Fruit fly (Drosophila melanogaster) whole organism, embryonic: ENCODE measurements around the gene TotM.
A peak's percentile ranks its signal among the peaks of the same experiment; 100 is the strongest.

Experiments
- ATbp ChIP-seq: fragments of 200-800 bp; sonication (Bioruptor generic); optimal IDR thresholded peaks from 2 replicates; lab custom pipeline; 2017; ENCODE audit warnings: missing biosample characterization, mild to moderate bottlenecking, missing genetic modification characterization, missing genetic modification reagents
- CG10209 ChIP-seq: fragments of 200-800 bp; sonication (Bioruptor generic); optimal IDR thresholded peaks from 3 replicates; lab custom pipeline; 2017; ENCODE audit warnings: missing biosample characterization, mild to moderate bottlenecking, missing genetic modification characterization, missing genetic modification reagents
- CG10543 ChIP-seq: fragments of 200-800 bp; sonication (Bioruptor generic); optimal IDR thresholded peaks from 3 replicates; lab custom pipeline; 2017; ENCODE audit warnings: missing biosample characterization, mild to moderate bottlenecking, missing genetic modification characterization, moderate library complexity
- CG10654 ChIP-seq: fragments of 200-800 bp; sonication (Bioruptor generic); optimal IDR thresholded peaks from 2 replicates; lab custom pipeline; 2016; ENCODE audit warnings: missing biosample characterization, missing genetic modification characterization
- CG11247 ChIP-seq: fragments of 200-800 bp; sonication (Bioruptor generic); IDR thresholded peaks from 2 replicates; pipeline ENCODE4 v1.3.6; 2022; ENCODE audit warnings: missing biosample characterization, missing genetic modification characterization
- CG12071 ChIP-seq: fragments of 200-800 bp; sonication (Bioruptor generic); optimal IDR thresholded peaks from 3 replicates; lab custom pipeline; 2018; ENCODE audit warnings: missing biosample characterization, mild to moderate bottlenecking, missing genetic modification characterization
- CG12155 ChIP-seq: fragments of 200-800 bp; sonication (Bioruptor generic); optimal IDR thresholded peaks from 3 replicates; lab custom pipeline; 2016; ENCODE audit warnings: missing biosample characterization, missing genetic modification characterization
- CG14710 ChIP-seq: fragments of 200-800 bp; sonication (Bioruptor generic); optimal IDR thresholded peaks from 3 replicates; lab custom pipeline; 2019; ENCODE audit warnings: missing biosample characterization, mild to moderate bottlenecking, missing genetic modification characterization, moderate library complexity
- CG15011 ChIP-seq: fragments of 200-800 bp; sonication (Bioruptor generic); optimal IDR thresholded peaks from 3 replicates; lab custom pipeline; 2018; ENCODE audit warnings: missing biosample characterization, mild to moderate bottlenecking, missing genetic modification characterization
- CG15479 ChIP-seq: fragments of 200-800 bp; sonication (Bioruptor generic); optimal IDR thresholded peaks from 3 replicates; lab custom pipeline; 2019; ENCODE audit warnings: missing biosample characterization, mild to moderate bottlenecking, missing genetic modification characterization, moderate library complexity
- CG1832 ChIP-seq: fragments of 200-800 bp; sonication (Bioruptor generic); optimal IDR thresholded peaks from 2 replicates; lab custom pipeline; 2017; ENCODE audit warnings: missing biosample characterization, mild to moderate bottlenecking, missing genetic modification characterization, inconsistent platforms
- CG32532 ChIP-seq: fragments of 200-800 bp; sonication (Bioruptor generic); IDR thresholded peaks from 2 replicates; pipeline ENCODE4 v1.3.6; 2022; ENCODE audit warnings: missing biosample characterization, missing genetic modification characterization
- CG33213 ChIP-seq: fragments of 200-800 bp; sonication (Bioruptor generic); optimal IDR thresholded peaks from 3 replicates; lab custom pipeline; 2016; ENCODE audit warnings: missing biosample characterization, missing genetic modification characterization
- CG43689 ChIP-seq: fragments of 200-800 bp; sonication (Bioruptor generic); IDR thresholded peaks from 2 replicates; pipeline ENCODE4 v1.3.6; 2022; ENCODE audit warnings: missing biosample characterization, missing genetic modification characterization
- CG4404 ChIP-seq: fragments of 200-800 bp; sonication (Bioruptor generic); IDR thresholded peaks from 2 replicates; pipeline ENCODE4 v1.3.6; 2022; ENCODE audit warnings: missing biosample characterization, missing genetic modification characterization
- CG4424 ChIP-seq: fragments of 200-800 bp; sonication (Bioruptor generic); optimal IDR thresholded peaks from 3 replicates; lab custom pipeline; 2016; ENCODE audit warnings: missing biosample characterization, missing genetic modification characterization
- CG9609 ChIP-seq: fragments of 200-800 bp; sonication (Bioruptor generic); optimal IDR thresholded peaks from 3 replicates; lab custom pipeline; 2016; ENCODE audit warnings: missing biosample characterization, missing genetic modification characterization
- CG9876 ChIP-seq: fragments of 200-800 bp; sonication (Bioruptor generic); optimal IDR thresholded peaks from 2 replicates; lab custom pipeline; 2016; ENCODE audit warnings: missing biosample characterization, missing genetic modification characterization
- Camta ChIP-seq: fragments of 200-800 bp; sonication (Bioruptor generic); optimal IDR thresholded peaks from 2 replicates; lab custom pipeline; 2016; ENCODE audit warnings: missing biosample characterization, missing genetic modification characterization
- Doc2 ChIP-seq: fragments of 200-800 bp; sonication (Bioruptor generic); IDR thresholded peaks from 2 replicates; pipeline ENCODE4 v1.3.6; 2022; ENCODE audit warnings: missing biosample characterization, missing genetic modification characterization
- E2f1 ChIP-seq: fragments of 200-800 bp; sonication (Bioruptor generic); IDR thresholded peaks from 2 replicates; pipeline ENCODE4 v1.3.6; 2022; ENCODE audit warnings: missing biosample characterization, missing genetic modification characterization
- HHEX ChIP-seq: fragments of 200-800 bp; sonication (Bioruptor generic); optimal IDR thresholded peaks from 3 replicates; lab custom pipeline; 2017; ENCODE audit warnings: missing biosample characterization, mild to moderate bottlenecking, missing genetic modification characterization, missing genetic modification reagents
- Hey ChIP-seq: fragments of 200-800 bp; sonication (Bioruptor generic); optimal IDR thresholded peaks from 3 replicates; lab custom pipeline; 2018; ENCODE audit warnings: missing biosample characterization, mild to moderate bottlenecking, missing genetic modification characterization
- Hsf ChIP-seq: fragments of 200-800 bp; sonication (Bioruptor generic); optimal IDR thresholded peaks from 3 replicates; lab custom pipeline; 2016; ENCODE audit warnings: missing biosample characterization, missing genetic modification characterization
- Lpt ChIP-seq: fragments of >200 bp; optimal IDR thresholded peaks from 2 replicates; lab custom pipeline; 2018; ENCODE audit warnings: missing biosample characterization, missing genetic modification characterization
- MBD-R2 ChIP-seq: fragments of 200-800 bp; sonication (Bioruptor generic); IDR thresholded peaks from 2 replicates; pipeline ENCODE4 v1.3.6; 2022; ENCODE audit warnings: missing biosample characterization, missing genetic modification characterization
- Max ChIP-seq: fragments of 200-800 bp; sonication (Bioruptor generic); optimal IDR thresholded peaks from 2 replicates; lab custom pipeline; 2016; ENCODE audit warnings: missing biosample characterization, mild to moderate bottlenecking, missing genetic modification characterization
- Mes4 ChIP-seq: fragments of 200-800 bp; sonication (Bioruptor generic); optimal IDR thresholded peaks from 2 replicates; lab custom pipeline; 2016; ENCODE audit warnings: missing biosample characterization, missing genetic modification characterization
- Myb ChIP-seq: fragments of 200-800 bp; sonication (Bioruptor generic); optimal IDR thresholded peaks from 2 replicates; lab custom pipeline; 2016; ENCODE audit warnings: missing biosample characterization, missing genetic modification characterization
- Ptx1 ChIP-seq: fragments of 200-800 bp; sonication (Bioruptor generic); IDR thresholded peaks from 2 replicates; pipeline ENCODE4 v1.3.6; 2022; ENCODE audit warnings: missing biosample characterization, missing genetic modification characterization
- Scr ChIP-seq: fragments of 200-800 bp; sonication (Bioruptor generic); IDR thresholded peaks from 2 replicates; pipeline ENCODE4 v1.3.6; 2022; ENCODE audit warnings: missing biosample characterization, missing genetic modification characterization; ENCODE audit not compliant: partially characterized antibody
- TFAM ChIP-seq: fragments of 200-800 bp; sonication (Bioruptor generic); optimal IDR thresholded peaks from 2 replicates; lab custom pipeline; 2017; ENCODE audit warnings: missing biosample characterization, missing genetic modification characterization, inconsistent platforms
- da ChIP-seq: fragments of 200-800 bp; sonication (Bioruptor generic); optimal IDR thresholded peaks from 2 replicates; lab custom pipeline; 2016; ENCODE audit warnings: missing biosample characterization, missing genetic modification characterization
- dmrt11E ChIP-seq: fragments of 200-800 bp; sonication (Bioruptor generic); optimal IDR thresholded peaks from 3 replicates; lab custom pipeline; 2018; ENCODE audit warnings: missing biosample characterization, mild to moderate bottlenecking, missing genetic modification characterization, moderate library complexity
- emc ChIP-seq: fragments of 200-800 bp; sonication (Bioruptor generic); optimal IDR thresholded peaks from 2 replicates; lab custom pipeline; 2016; ENCODE audit warnings: missing biosample characterization, missing genetic modification characterization
- h ChIP-seq: fragments of >200 bp; optimal IDR thresholded peaks from 2 replicates; lab custom pipeline; 2017
- nau ChIP-seq: fragments of 200-800 bp; sonication (Bioruptor generic); optimal IDR thresholded peaks from 3 replicates; lab custom pipeline; 2017; ENCODE audit warnings: missing biosample characterization, mild to moderate bottlenecking, missing genetic modification characterization, missing genetic modification reagents
- odd ChIP-seq: fragments of 200-800 bp; sonication (Bioruptor generic); optimal IDR thresholded peaks from 2 replicates; lab custom pipeline; 2017; ENCODE audit warnings: missing biosample characterization, mild to moderate bottlenecking, missing genetic modification characterization
- org-1 ChIP-seq: fragments of 200-800 bp; sonication (Bioruptor generic); optimal IDR thresholded peaks from 2 replicates; lab custom pipeline; 2017; ENCODE audit warnings: missing biosample characterization, missing genetic modification characterization
- otp ChIP-seq: fragments of 200-800 bp; sonication (Bioruptor generic); IDR thresholded peaks from 3 replicates; pipeline ENCODE4, ENCODE4 v1.3.6; 2022; ENCODE audit warnings: missing biosample characterization, missing genetic modification characterization
- pfk ChIP-seq: fragments of 200-800 bp; sonication (Bioruptor generic); optimal IDR thresholded peaks from 2 replicates; lab custom pipeline; 2018; ENCODE audit warnings: missing biosample characterization, mild to moderate bottlenecking, missing genetic modification characterization, moderate library complexity
- ro ChIP-seq: fragments of 200-800 bp; sonication (Bioruptor generic); IDR thresholded peaks from 2 replicates; pipeline ENCODE4 v1.3.6; 2022; ENCODE audit warnings: missing biosample characterization, missing genetic modification characterization
- scrt ChIP-seq: fragments of 200-800 bp; sonication (Bioruptor generic); optimal IDR thresholded peaks from 2 replicates; lab custom pipeline; 2018; ENCODE audit warnings: missing biosample characterization, mild to moderate bottlenecking, missing genetic modification characterization, moderate library complexity
- seq ChIP-seq: fragments of 200-800 bp; sonication (Bioruptor generic); IDR thresholded peaks from 2 replicates; pipeline ENCODE4 v1.3.6; 2022; ENCODE audit warnings: missing biosample characterization, missing genetic modification characterization
- shn ChIP-seq: fragments of 200-800 bp; sonication (Bioruptor generic); optimal IDR thresholded peaks from 3 replicates; lab custom pipeline; 2016; ENCODE audit warnings: missing biosample characterization, missing genetic modification characterization
- slbo ChIP-seq: fragments of 200-800 bp; sonication (Bioruptor generic); IDR thresholded peaks from 2 replicates; pipeline ENCODE4 v1.3.6; 2022; ENCODE audit warnings: missing biosample characterization, missing genetic modification characterization
- tna ChIP-seq: fragments of 200-800 bp; sonication (Bioruptor generic); IDR thresholded peaks from 2 replicates; pipeline ENCODE4 v1.3.6; 2022; ENCODE audit warnings: missing biosample characterization, missing genetic modification characterization; ENCODE audit not compliant: partially characterized antibody
- trh ChIP-seq: fragments of 200-800 bp; sonication (Bioruptor generic); optimal IDR thresholded peaks from 2 replicates; lab custom pipeline; 2016; ENCODE audit warnings: missing biosample characterization, missing genetic modification characterization
- twi ChIP-seq: fragments of 200-800 bp; optimal IDR thresholded peaks from 2 replicates; lab custom pipeline; 2019; ENCODE audit warnings: missing biosample characterization, mild to moderate bottlenecking, missing genetic modification characterization, moderate library complexity
- vfl ChIP-seq: fragments of 200-800 bp; sonication (Bioruptor generic); optimal IDR thresholded peaks from 2 replicates; lab custom pipeline; 2016; ENCODE audit warnings: missing biosample characterization, missing genetic modification characterization
- zf30C ChIP-seq: fragments of 200-800 bp; sonication (Bioruptor generic); optimal IDR thresholded peaks from 3 replicates; lab custom pipeline; 2018; ENCODE audit warnings: missing biosample characterization, mild to moderate bottlenecking, missing genetic modification characterization

TotM gene

DNA sequence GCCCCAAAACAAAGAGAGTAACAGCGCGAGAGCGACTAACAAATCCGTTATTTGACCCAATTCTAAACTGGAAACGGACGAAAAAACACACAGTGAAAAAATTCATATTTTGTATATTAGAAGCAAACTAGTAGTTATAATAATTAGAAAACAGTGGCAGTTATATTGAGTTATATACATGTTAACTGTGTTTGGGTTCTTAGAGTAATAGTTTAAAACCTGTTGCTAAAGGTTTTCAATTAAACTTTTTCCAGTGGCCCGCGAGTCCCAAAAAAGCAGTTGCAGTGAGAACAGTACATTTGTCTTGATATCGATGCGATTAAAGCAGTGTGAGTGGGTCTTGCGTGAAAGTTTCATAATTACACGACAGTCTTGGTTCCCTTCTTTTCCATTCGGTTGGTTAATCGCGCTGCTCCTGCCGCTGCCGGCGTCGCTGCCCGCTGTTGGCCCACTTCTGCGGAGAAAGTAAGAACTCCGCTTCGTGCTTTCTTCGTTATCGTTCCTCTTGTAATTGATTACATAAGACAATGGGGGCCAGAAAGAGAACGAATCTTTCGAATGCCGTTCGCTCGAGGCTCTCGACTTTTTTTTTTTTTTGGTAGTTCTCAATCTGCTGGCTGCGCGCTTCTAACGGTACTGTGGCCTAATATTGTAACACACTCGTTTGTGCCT, 32.2 kb upstream of the TotM start (continued):
- TF ChIP-seq Max (GFP tag; lab: Kevin White, UChicago) (no peak), CG11247 (GFP tag; lab: Robert Waterston, UW) (no peak), Mes4 (GFP tag; lab: Kevin White, UChicago) (no peak), Myb (GFP tag; lab: Kevin White, UChicago) (no peak), CG12071 (GFP tag; lab: Kevin White, UChicago) (no peak), odd (GFP tag; lab: Kevin White, UChicago) (no peak), CG10209 (GFP tag; lab: Kevin White, UChicago) (no peak), E2f1 (GFP tag; lab: Robert Waterston, UW) (no peak), shn (no peak), CG15011 (GFP tag; lab: Kevin White, UChicago) (no peak), CG9609 (GFP tag; lab: Kevin White, UChicago) (no peak), TFAM (GFP tag; lab: Kevin White, UChicago) (no peak), otp (GFP tag; lab: Robert Waterston, UW) (0 out of 3 replicates have a peak, but pooled peaks have one; percentile 18), ro (GFP tag; lab: Robert Waterston, UW) (no peak), nau (GFP tag; lab: Kevin White, UChicago) (no peak), CG10654 (no peak), Scr (GFP tag; lab: Robert Waterston, UW) (no peak), CG9876 (GFP tag; lab: Kevin White, UChicago) (no peak), CG15479 (GFP tag; lab: Kevin White, UChicago) (no peak), Camta (GFP tag; lab: Kevin White, UChicago) (peak; percentile 30), pfk (GFP tag; lab: Kevin White, UChicago) (no peak), Ptx1 (GFP tag; lab: Robert Waterston, UW) (no peak; the same call in 1 of the 2 replicates), CG32532 (no peak), trh (GFP tag; lab: Kevin White, UChicago) (no peak), CG4424 (GFP tag; lab: Kevin White, UChicago) (peak; percentile 46), tna (GFP tag; lab: Robert Waterston, UW) (no peak), MBD-R2 (GFP tag; lab: Robert Waterston, UW) (no peak), vfl (GFP tag; lab: Kevin White, UChicago) (no peak), scrt (GFP tag; lab: Kevin White, UChicago) (no peak), CG10543 (GFP tag; lab: Kevin White, UChicago) (no peak), CG43689 (GFP tag; lab: Robert Waterston, UW) (no peak), Hsf (no peak), CG1832 (GFP tag; lab: Kevin White, UChicago) (no peak), CG33213 (GFP tag; lab: Kevin White, UChicago) (no peak), twi (peak; percentile 15), org-1 (no peak), slbo (GFP tag; lab: Robert Waterston, UW) (no peak), dmrt11E (peak; percentile 62), da (GFP tag; lab: Kevin White, UChicago) (no peak), emc (GFP tag; lab: Kevin White, UChicago) (no peak), zf30C (GFP tag; lab: Kevin White, UChicago) (no peak), ATbp (GFP tag; lab: Kevin White, UChicago) (peak; percentile 58), Hey (tag; lab: Kevin White, UChicago) (no peak), CG14710 (tag; lab: Kevin White, UChicago) (peak; percentile 49), HHEX (GFP tag; lab: Kevin White, UChicago) (no peak), CG12155 (no peak), Lpt (GFP tag; lab: Kevin White, UChicago) (no peak), h (lab: Kevin White, UChicago) (no peak), Doc2 (no peak), seq (GFP tag; lab: Robert Waterston, UW) (no peak), CG4404 (0 out of 2 replicates have a peak, but pooled peaks have one; percentile 10)
